Worm (Caenorhabditis elegans): Measurements from ENCODE around the gene F10B5.2.
A peak's percentile ranks its signal among the peaks of the same experiment; 100 is the strongest.

Gene F10B5.2

DNA sequence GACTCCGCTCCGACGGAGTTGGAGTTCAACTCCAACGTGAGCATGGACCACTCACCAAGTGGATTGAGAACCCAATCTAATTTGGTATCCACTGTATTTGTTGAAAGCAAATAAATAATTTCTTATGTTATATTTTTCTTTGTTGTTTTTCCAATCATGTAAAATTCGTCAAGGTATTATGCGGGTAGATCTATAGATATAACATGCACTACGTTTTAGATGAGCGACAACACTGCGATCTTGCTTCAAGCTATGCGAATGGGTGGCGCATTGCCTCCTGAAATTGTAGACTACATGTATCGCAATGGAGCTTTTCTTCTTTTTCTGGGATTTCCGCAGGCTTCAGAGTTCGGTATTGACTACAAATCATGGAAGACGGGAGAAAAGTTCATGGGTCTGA, at the start of gene F10B5.2:
Gene F10B5.2, plus strand, starts transcription at position 220 of the 400 bp plus-strand sequence.
- TF ChIP-seq efl-1 (optimal IDR thresholded peaks at IDR 0.05) (no peak), efl-1 (GFP tag; optimal IDR thresholded peaks at IDR 0.05 in 1 of 2) (peak in 1 of 2 experiments; percentile 75), lsy-2 (tag; optimal IDR thresholded peaks at IDR 0.05) (peak in 1 of 2 experiments; percentile 43), nhr-85 (tag) (no peak)

DNA sequence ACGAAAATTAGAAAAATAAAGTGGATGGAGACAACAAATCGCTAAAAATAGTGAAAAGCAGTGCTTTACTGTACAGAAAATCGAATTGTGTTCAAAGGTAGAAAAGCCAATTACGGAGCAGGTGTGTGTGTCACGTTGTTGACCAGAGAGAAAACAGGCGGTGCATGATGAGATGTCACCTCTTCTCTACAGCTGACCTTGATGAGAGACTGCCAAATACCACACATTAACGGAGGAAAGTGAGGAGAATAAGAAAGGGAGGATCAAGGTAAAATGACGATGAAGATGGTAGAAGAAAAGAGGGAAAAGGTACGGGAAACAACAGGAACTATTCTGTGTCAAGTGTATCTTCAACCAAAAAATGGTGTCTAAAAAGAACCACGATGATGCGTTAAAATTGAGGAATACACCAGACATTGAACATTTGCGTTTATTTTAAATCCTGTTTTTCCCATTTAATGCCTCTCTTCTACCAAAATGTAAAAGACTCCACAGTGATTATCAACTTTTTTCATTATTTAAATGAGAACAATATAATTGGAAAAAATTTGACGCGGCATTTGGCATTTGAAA, 45.3 kb upstream of the F10B5.2 start:
- TF ChIP-seq blmp-1 (tag; optimal IDR thresholded peaks at IDR 0.05) = peak; percentile 93
- no peak for TF ChIP-seq pag-3 (tag; optimal IDR thresholded peaks at IDR 0.05; ENCODE audit: borderline replicate concordance, insufficient read depth)
- TF ChIP-seq isw-1 (GFP tag; IDR thresholded peaks at IDR 0.05) = no peak
- peak in 1 of 3 experiments; percentile 0 for TF ChIP-seq dpl-1 (GFP tag; optimal IDR thresholded peaks at IDR 0.05)
- TF ChIP-seq nhr-11 (tag; optimal IDR thresholded peaks at IDR 0.05) = no peak
- peak in 1 of 2 experiments; percentile 27 for TF ChIP-seq lin-35 (GFP tag; optimal IDR thresholded peaks at IDR 0.05)
- peak in 1 of 6 experiments; percentile 3 for TF ChIP-seq elt-3 (tag; optimal IDR thresholded peaks at IDR 0.05)
- no peak for TF ChIP-seq pqm-1 (tag; optimal IDR thresholded peaks at IDR 0.05)
- TF ChIP-seq C34B4.2 (tag; optimal IDR thresholded peaks at IDR 0.05) = no peak
- TF ChIP-seq nhr-85 (tag) = peak; percentile 84
- TF ChIP-seq nhr-84 (tag; optimal IDR thresholded peaks at IDR 0.05) = no peak
- peak; percentile 9 for TF ChIP-seq nhr-20 (tag; optimal IDR thresholded peaks at IDR 0.05)
- TF ChIP-seq nhr-71 (tag; optimal IDR thresholded peaks at IDR 0.05) = peak; percentile 35
- no peak for TF ChIP-seq efl-1 (optimal IDR thresholded peaks at IDR 0.05)
- TF ChIP-seq efl-1 (GFP tag; optimal IDR thresholded peaks at IDR 0.05 in 1 of 2) = peak in 1 of 2 experiments; percentile 92
- TF ChIP-seq sox-4 (tag; optimal IDR thresholded peaks at IDR 0.05) = no peak
- no peak for TF ChIP-seq C04F5.9 (tag; optimal IDR thresholded peaks at IDR 0.05)
- TF ChIP-seq lin-14 (GFP tag; optimal IDR thresholded peaks at IDR 0.05) = peak; percentile 76
- peak; percentile 51 for TF ChIP-seq snu-23 (GFP tag; optimal IDR thresholded peaks at IDR 0.05)
- peak; percentile 53 for TF ChIP-seq mep-1 (tag; optimal IDR thresholded peaks at IDR 0.05)

DNA sequence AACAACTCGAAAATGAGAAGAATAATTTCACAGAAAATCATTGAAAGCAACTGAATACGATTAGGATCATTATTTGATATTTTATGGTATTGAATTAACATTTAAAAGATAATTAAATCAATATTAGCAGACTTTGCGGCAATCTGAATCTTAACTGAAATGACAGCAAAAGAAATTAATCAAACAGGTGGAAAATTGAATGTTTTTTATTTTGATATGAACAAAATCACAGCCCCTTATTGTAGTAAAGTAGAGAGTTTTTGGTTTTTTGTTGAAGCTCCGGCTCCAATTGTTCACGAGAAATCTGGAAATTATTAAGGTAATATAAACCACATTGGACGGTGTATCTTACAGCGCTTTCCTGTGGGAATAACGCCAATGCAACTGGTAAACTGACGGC, 42.5 kb upstream of the F10B5.2 start, which contains the start of gene sre-2:
Gene sre-2, minus strand, starts transcription at position 101 of the 400 bp plus-strand sequence.
- TF ChIP-seq C04F5.9 (tag; optimal IDR thresholded peaks at IDR 0.05) = no peak
- no peak for TF ChIP-seq mdl-1 (tag; optimal IDR thresholded peaks at IDR 0.05)
- no peak for TF ChIP-seq nhr-11 (tag; optimal IDR thresholded peaks at IDR 0.05)
- TF ChIP-seq isw-1 (GFP tag; IDR thresholded peaks at IDR 0.05) = no peak

ce11 chrII:8104998-8105397, 39.6 kb upstream of the F10B5.2 start, which contains the start of gene sfxn-5:
TSS of gene sfxn-5 (minus strand) at chrII:8105052.
- peak; percentile 34 for TF ChIP-seq pag-3 (tag; optimal IDR thresholded peaks at IDR 0.05; ENCODE audit: borderline replicate concordance, insufficient read depth)
- no peak for TF ChIP-seq alr-1 (tag; optimal IDR thresholded peaks at IDR 0.05; ENCODE audit: borderline replicate concordance)
- TF ChIP-seq unc-130 (tag; optimal IDR thresholded peaks at IDR 0.05) = peak; percentile 23
- TF ChIP-seq hpl-2 (GFP tag; optimal IDR thresholded peaks at IDR 0.05) = no peak
- TF ChIP-seq lin-14 (GFP tag; optimal IDR thresholded peaks at IDR 0.05) = peak; percentile 82
- TF ChIP-seq nhr-85 (tag) = peak; percentile 54
- TF ChIP-seq mdl-1 (tag; optimal IDR thresholded peaks at IDR 0.05) = peak in 1 of 2 experiments; percentile 1
- TF ChIP-seq ztf-11 (tag; optimal IDR thresholded peaks at IDR 0.05) = no peak
- TF ChIP-seq zag-1 (tag; optimal IDR thresholded peaks at IDR 0.05) = no peak
- TF ChIP-seq rnt-1 (tag; optimal IDR thresholded peaks at IDR 0.05) = peak; percentile 45
- peak; percentile 11 for TF ChIP-seq fos-1 (tag; optimal IDR thresholded peaks at IDR 0.05)
- TF ChIP-seq blmp-1 (tag; optimal IDR thresholded peaks at IDR 0.05) = peak; percentile 90
- TF ChIP-seq efl-3 (GFP tag; optimal IDR thresholded peaks at IDR 0.05) = no peak
- peak in 1 of 2 experiments; percentile 33 for TF ChIP-seq lin-35 (GFP tag; optimal IDR thresholded peaks at IDR 0.05)
- TF ChIP-seq egl-27 (tag; optimal IDR thresholded peaks at IDR 0.05) = no peak
- TF ChIP-seq unc-62 (GFP tag; optimal IDR thresholded peaks at IDR 0.05) = no peak
- peak; percentile 59 for TF ChIP-seq snu-23 (GFP tag; optimal IDR thresholded peaks at IDR 0.05)
- no peak for TF ChIP-seq unc-86 (tag; optimal IDR thresholded peaks at IDR 0.05)
- no peak for TF ChIP-seq ceh-8 (GFP tag; optimal IDR thresholded peaks at IDR 0.05)
- no peak for TF ChIP-seq irx-1 (tag; optimal IDR thresholded peaks at IDR 0.05)
- no peak for TF ChIP-seq nhr-28 (tag; optimal IDR thresholded peaks at IDR 0.05)
- TF ChIP-seq fkh-4 (tag; optimal IDR thresholded peaks at IDR 0.05; ENCODE audit: borderline replicate concordance) = no peak
- peak in 2 of 3 experiments; percentile 5 to 32 for TF ChIP-seq dpl-1 (GFP tag; optimal IDR thresholded peaks at IDR 0.05)
- TF ChIP-seq nhr-84 (tag; optimal IDR thresholded peaks at IDR 0.05) = no peak
- no peak for TF ChIP-seq hlh-4 (tag; optimal IDR thresholded peaks at IDR 0.05)
- peak; percentile 73 for TF ChIP-seq mep-1 (tag; optimal IDR thresholded peaks at IDR 0.05)
- no peak for TF ChIP-seq nhr-90 (tag; optimal IDR thresholded peaks at IDR 0.05; ENCODE audit: poor library complexity)
- peak; percentile 2 to 63 for TF ChIP-seq lsy-2 (tag; optimal IDR thresholded peaks at IDR 0.05)
- no peak for TF ChIP-seq ztf-4 (tag; optimal IDR thresholded peaks at IDR 0.05)
- TF ChIP-seq nhr-19 (GFP tag; conservative IDR thresholded peaks at IDR 0.05) = peak; percentile 12
- TF ChIP-seq grh-1 (GFP tag; IDR thresholded peaks at IDR 0.05) = no peak
- TF ChIP-seq sup-37 (GFP tag; optimal IDR thresholded peaks at IDR 0.05) = no peak

Measured in whole organism, L1 larva.